Worm (Caenorhabditis elegans) whole organism, L1 larva: ENCODE measurements around the gene C09B9.4.
"Not testable (repeated sequence)": the region's sequence is repeated elsewhere in the genome, so short reads cannot be mapped to it uniquely, and the experiment has no call there.

ENCODE experiments used
- Y116A8C.19 ChIP-seq: sonication (generic microtip); optimal IDR thresholded peaks from 2 replicates; lab custom pipeline; 2016; ENCODE audit warnings: missing compliant biosample characterization, missing genetic modification characterization, borderline replicate concordance
- blmp-1 ChIP-seq: fragments of 150-350 bp; optimal IDR thresholded peaks from 2 replicates; lab custom pipeline; 2014; ENCODE audit warnings: missing biosample characterization, missing genetic modification characterization
- ceh-88 ChIP-seq: fragments of 200-800 bp; sonication (Bioruptor generic); IDR thresholded peaks from 2 replicates; pipeline ENCODE4 v1.3.6; 2022; ENCODE audit warnings: missing genetic modification characterization, missing compliant biosample characterization
- ceh-90 ChIP-seq: sonication (generic microtip); optimal IDR thresholded peaks from 2 replicates; lab custom pipeline; 2016; ENCODE audit warnings: missing genetic modification characterization, missing compliant biosample characterization
- ces-1 ChIP-seq: fragments of 150-350 bp; optimal IDR thresholded peaks from 2 replicates; lab custom pipeline; 2014; ENCODE audit warnings: missing biosample characterization, missing genetic modification reagents, missing genetic modification characterization
- dpl-1 ChIP-seq, 3 experiments: fragments of 150-350 bp in 2 of 3; sonication (generic microtip) in 1 of 3; optimal IDR thresholded peaks; 2 replicates each; lab custom pipeline; 2014 to 2017; ENCODE audit warnings: missing biosample characterization in 3 of 3, missing genetic modification characterization in 3 of 3, missing genetic modification reagents in 3 of 3
- dsc-1 ChIP-seq: sonication (generic microtip); optimal IDR thresholded peaks from 2 replicates; lab custom pipeline; 2016; ENCODE audit warnings: mild to moderate bottlenecking, missing genetic modification characterization, missing compliant biosample characterization
- efl-3 ChIP-seq: fragments of 200-800 bp; sonication (Bioruptor generic); optimal IDR thresholded peaks from 2 replicates; lab custom pipeline; 2018; ENCODE audit warnings: mild to moderate bottlenecking, missing genetic modification characterization, missing compliant biosample characterization
- egl-13 ChIP-seq: sonication (generic microtip); optimal IDR thresholded peaks from 2 replicates; lab custom pipeline; 2016; ENCODE audit warnings: missing genotype, missing genetic modification reagents, missing genetic modification characterization, missing compliant biosample characterization
- elt-2 ChIP-seq: sonication (generic microtip); optimal IDR thresholded peaks from 2 replicates; lab custom pipeline; 2016; ENCODE audit warnings: missing genetic modification characterization, mild to moderate bottlenecking, inconsistent platforms, missing compliant biosample characterization, missing genetic modification reagents
- fkh-10 ChIP-seq: sonication (generic microtip); optimal IDR thresholded peaks from 2 replicates; lab custom pipeline; 2017; ENCODE audit warnings: missing biosample characterization, missing genetic modification reagents, missing genetic modification characterization
- fkh-8 ChIP-seq: sonication (generic microtip); optimal IDR thresholded peaks from 2 replicates; lab custom pipeline; 2016; ENCODE audit warnings: mild to moderate bottlenecking, missing genetic modification characterization, missing compliant biosample characterization
- fos-1 ChIP-seq: fragments of 150-350 bp; optimal IDR thresholded peaks from 2 replicates; lab custom pipeline; 2014; ENCODE audit warnings: missing biosample characterization, missing genetic modification characterization
- grh-1 ChIP-seq: fragments of 200-800 bp; sonication (Bioruptor generic); IDR thresholded peaks from 2 replicates; pipeline ENCODE4 v1.3.6; 2022; ENCODE audit warnings: missing genetic modification reagents, missing genetic modification characterization, missing compliant biosample characterization
- irx-1 ChIP-seq: sonication (generic microtip); optimal IDR thresholded peaks from 2 replicates; lab custom pipeline; 2016; ENCODE audit warnings: missing genetic modification characterization, missing compliant biosample characterization
- isw-1 ChIP-seq: fragments of 200-800 bp; sonication (Bioruptor generic); IDR thresholded peaks from 2 replicates; pipeline ENCODE4 v1.3.6; 2022; ENCODE audit warnings: missing genetic modification characterization, missing compliant biosample characterization
- lin-13 ChIP-seq: fragments of 150-350 bp; optimal IDR thresholded peaks from 2 replicates; lab custom pipeline; 2014; ENCODE audit warnings: missing biosample characterization, missing genetic modification reagents, missing genetic modification characterization
- lin-15B ChIP-seq: fragments of 150-350 bp; sonication (generic microtip); optimal IDR thresholded peaks from 3 replicates; lab custom pipeline; 2014; ENCODE audit warnings: missing biosample characterization, missing genetic modification characterization
- mab-9 ChIP-seq: fragments of 200-800 bp; sonication (Bioruptor generic); IDR thresholded peaks from 2 replicates; pipeline ENCODE4 v1.3.6; 2022; ENCODE audit warnings: missing genetic modification reagents, missing genetic modification characterization, missing compliant biosample characterization
- mef-2 ChIP-seq: fragments of 150-350 bp; optimal IDR thresholded peaks from 2 replicates; lab custom pipeline; 2014; ENCODE audit warnings: missing biosample characterization, missing genetic modification characterization
- nhr-11 ChIP-seq: fragments of 150-350 bp; optimal IDR thresholded peaks from 2 replicates; lab custom pipeline; 2014; ENCODE audit warnings: missing biosample characterization, missing genetic modification characterization
- nhr-19 ChIP-seq: fragments of 200-800 bp; sonication (Bioruptor generic); conservative IDR thresholded peaks from 2 replicates; pipeline ENCODE4 v1.3.6; 2022; ENCODE audit warnings: missing genetic modification characterization, missing compliant biosample characterization
- nhr-237 ChIP-seq: fragments of 150-350 bp; optimal IDR thresholded peaks from 2 replicates; lab custom pipeline; 2014; ENCODE audit warnings: missing biosample characterization, missing genetic modification characterization
- nhr-28 ChIP-seq: fragments of 150-350 bp; optimal IDR thresholded peaks from 2 replicates; lab custom pipeline; 2014; ENCODE audit warnings: missing biosample characterization, missing genetic modification characterization
- nhr-71 ChIP-seq: sonication (generic microtip); optimal IDR thresholded peaks from 2 replicates; lab custom pipeline; 2016; ENCODE audit warnings: mild to moderate bottlenecking, missing genetic modification characterization, moderate library complexity, missing compliant biosample characterization
- nhr-77 ChIP-seq: fragments of 150-350 bp; optimal IDR thresholded peaks from 2 replicates; lab custom pipeline; 2014; ENCODE audit warnings: missing biosample characterization, missing genetic modification characterization
- nhr-84 ChIP-seq: sonication (generic microtip); optimal IDR thresholded peaks from 2 replicates; lab custom pipeline; 2017; ENCODE audit warnings: missing biosample characterization, missing genetic modification characterization
- nhr-90 ChIP-seq: sonication (generic microtip); optimal IDR thresholded peaks from 2 replicates; lab custom pipeline; 2016; ENCODE audit warnings: mild to moderate bottlenecking, missing genetic modification characterization, missing compliant biosample characterization; ENCODE audit not compliant: poor library complexity
- pag-3 ChIP-seq: sonication (generic microtip); optimal IDR thresholded peaks from 2 replicates; lab custom pipeline; 2017; ENCODE audit warnings: missing genetic modification characterization, mild to moderate bottlenecking, missing compliant biosample characterization, antibody characterized with exemption, borderline replicate concordance; ENCODE audit not compliant: insufficient read depth
- pax-3 ChIP-seq: fragments of 200-800 bp; sonication (Bioruptor generic); optimal IDR thresholded peaks from 2 replicates; lab custom pipeline; 2018; ENCODE audit warnings: mild to moderate bottlenecking, missing genetic modification characterization, moderate library complexity, missing compliant biosample characterization
- snu-23 ChIP-seq: sonication (generic microtip); optimal IDR thresholded peaks from 2 replicates; lab custom pipeline; 2016; ENCODE audit warnings: missing genetic modification characterization, missing compliant biosample characterization
- sox-4 ChIP-seq: sonication (generic microtip); optimal IDR thresholded peaks from 2 replicates; lab custom pipeline; 2016; ENCODE audit warnings: missing genetic modification characterization, missing compliant biosample characterization
- tlp-1 ChIP-seq: fragments of 150-350 bp; optimal IDR thresholded peaks from 2 replicates; lab custom pipeline; 2014; ENCODE audit warnings: missing biosample characterization, missing genetic modification characterization
- unc-130 ChIP-seq: fragments of 150-350 bp; optimal IDR thresholded peaks from 2 replicates; lab custom pipeline; 2017; ENCODE audit warnings: missing biosample characterization, missing genetic modification characterization, inconsistent platforms
- unc-62 ChIP-seq: fragments of 150-350 bp; optimal IDR thresholded peaks from 2 replicates; lab custom pipeline; 2014; ENCODE audit warnings: missing biosample characterization, missing genetic modification reagents, missing genetic modification characterization

The C09B9.4 gene

DNA sequence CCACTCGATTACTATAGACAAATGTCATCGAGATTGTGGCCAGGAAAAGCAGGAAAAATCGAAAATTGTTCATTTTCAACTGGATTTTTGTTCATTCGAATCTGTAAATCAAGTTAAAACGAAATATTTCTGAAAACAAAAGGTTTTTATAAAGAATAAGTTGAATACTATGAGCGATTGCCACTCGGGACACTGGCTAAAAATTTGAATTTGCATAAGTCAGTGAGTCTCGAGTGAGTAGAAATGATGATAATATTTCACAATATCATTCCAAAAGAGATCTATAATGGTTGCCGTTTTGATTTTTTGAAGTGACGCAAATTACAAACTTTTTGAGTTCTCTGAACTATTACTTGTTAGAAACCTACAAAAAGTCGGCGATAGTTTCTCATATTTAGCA lies 12.6 kb downstream of the C09B9.4 start, which contains the start of gene T28H11.8:
TSS of gene T28H11.8 (minus strand) at position 101 of the 400 bp plus-strand sequence.
- TF ChIP-seq irx-1 (tag; lab: Kevin White, UChicago) (no peak), egl-13 (tag; lab: Kevin White, UChicago) (no peak), nhr-84 (tag; lab: Kevin White, UChicago) (no peak), Y116A8C.19 (tag; lab: Kevin White, UChicago) (no peak), nhr-71 (tag; lab: Kevin White, UChicago) (no peak), pag-3 (tag; lab: Kevin White, UChicago) (no peak), snu-23 (GFP tag; lab: Kevin White, UChicago) (no peak), mef-2 (tag; lab: Kevin White, UChicago) (no peak), ceh-88 (GFP tag; lab: Robert Waterston, UW) (no peak), tlp-1 (tag; lab: Kevin White, UChicago) (no peak), nhr-11 (tag; lab: Kevin White, UChicago) (no peak), ceh-90 (no peak)

DNA sequence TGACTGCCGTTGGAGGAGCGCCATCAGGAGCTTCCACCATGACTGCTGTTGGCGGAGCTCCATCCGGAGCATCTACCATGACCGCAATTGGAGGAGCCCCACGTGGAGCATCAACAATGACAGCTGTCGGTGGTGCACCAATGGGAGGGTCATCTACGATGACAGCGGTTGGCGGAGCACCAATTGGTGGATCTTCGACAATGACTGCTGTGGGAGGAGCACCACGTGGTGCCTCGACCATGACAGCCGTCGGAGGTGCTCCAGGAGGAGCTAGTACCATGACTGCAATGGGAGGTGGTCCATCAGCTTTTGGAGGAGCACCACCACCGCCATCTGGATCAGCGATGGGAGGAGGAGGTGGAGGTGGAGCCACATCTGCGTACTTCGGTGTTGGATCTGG lies 16.1 kb downstream of the C09B9.4 start, which contains the start of gene T28H11.7:
TSS of gene T28H11.7 (minus strand) at position 101 of the 400 bp plus-strand sequence.
- not testable (repeated sequence) for TF ChIP-seq isw-1; unc-62 (GFP tag; lab: Kevin White, UChicago); grh-1 (GFP tag; lab: Robert Waterston, UW)

DNA sequence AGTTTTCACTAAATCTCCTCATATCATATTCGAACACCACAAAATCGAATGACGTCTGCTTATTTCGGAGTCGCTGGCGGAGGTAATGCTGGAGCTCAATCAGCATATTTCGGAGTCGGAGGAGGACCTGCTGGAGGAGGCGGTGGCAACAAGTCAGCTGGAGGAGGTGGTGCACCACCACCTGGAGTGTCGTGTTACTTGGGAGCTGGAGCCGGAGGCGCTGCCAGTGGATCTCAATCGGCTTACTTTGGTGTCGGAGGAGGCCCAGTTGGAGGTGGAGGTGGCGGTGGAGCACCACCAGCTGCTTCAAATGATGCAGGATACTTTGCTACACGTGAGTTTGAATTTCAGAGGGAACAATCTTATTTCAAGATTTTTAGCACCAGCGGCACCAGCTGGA lies 16.7 kb downstream of the C09B9.4 start, which contains the start of gene ssq-4:
TSS of gene ssq-4 (plus strand) at position 19 of the 400 bp plus-strand sequence.
- not testable (repeated sequence) for TF ChIP-seq nhr-237; ces-1 (GFP tag; lab: Kevin White, UChicago); nhr-77

DNA sequence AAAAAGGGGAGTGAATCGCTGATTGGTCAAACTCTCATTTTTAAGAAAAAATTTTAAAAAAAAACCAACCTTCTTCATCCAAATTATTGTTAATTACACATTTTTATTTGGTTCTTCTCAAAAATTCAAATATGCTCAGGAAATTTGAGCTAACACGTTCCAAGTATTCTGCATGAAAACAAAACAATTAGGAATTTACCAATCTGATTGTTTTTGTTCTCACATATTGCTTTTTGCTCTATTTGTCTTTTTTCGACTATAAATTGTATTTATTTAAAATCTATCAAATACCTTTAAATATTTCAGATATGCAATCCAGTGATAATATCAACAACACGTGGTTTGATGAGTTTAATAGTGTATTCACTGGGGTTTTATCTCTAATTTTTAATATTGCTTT lies 20.9 kb downstream of the C09B9.4 start, which contains the start of gene srm-1:
TSS of gene srm-1 (plus strand) at position 301 of the 400 bp plus-strand sequence.
- no peak for TF ChIP-seq irx-1 (tag; lab: Kevin White, UChicago)
- TF ChIP-seq unc-130 (tag; lab: Kevin White, UChicago), result no peak
- TF ChIP-seq snu-23 (GFP tag; lab: Kevin White, UChicago), result no peak
- no peak for TF ChIP-seq nhr-19 (GFP tag; lab: Robert Waterston, UW)
- no peak for TF ChIP-seq dpl-1 (GFP tag; optimal IDR thresholded peaks at IDR 0.05; lab: Kevin White, UChicago)
- TF ChIP-seq lin-13 (GFP tag; lab: Kevin White, UChicago), result no peak
- no peak for TF ChIP-seq lin-15B (tag; lab: Kevin White, UChicago)
- no peak for TF ChIP-seq nhr-237
- TF ChIP-seq fkh-8 (tag; lab: Kevin White, UChicago), result no peak
- TF ChIP-seq, all 84 proteins: peak for 0

DNA sequence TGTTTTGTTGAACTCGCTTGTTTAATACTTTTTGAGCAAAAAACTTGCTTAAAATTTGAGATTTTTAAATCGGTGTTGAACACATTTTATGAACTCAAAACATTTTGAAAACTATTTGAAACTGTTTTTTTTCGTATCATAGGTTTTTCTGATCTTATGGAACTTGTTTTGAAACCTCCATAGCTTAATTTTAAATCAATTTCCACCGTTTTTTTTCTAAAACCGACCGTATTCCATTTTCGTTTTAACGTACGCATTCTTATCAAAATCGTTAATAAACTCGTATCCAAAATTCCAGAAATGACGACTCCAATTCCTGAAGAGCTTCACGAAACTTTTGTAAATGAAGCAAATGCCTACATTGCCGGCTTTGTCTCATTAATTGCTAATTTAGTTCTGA lies 24.8 kb downstream of the C09B9.4 start, which contains the start of gene srm-2:
TSS of gene srm-2 (plus strand) at position 301 of the 400 bp plus-strand sequence.
- no peak for TF ChIP-seq nhr-84 (tag; lab: Kevin White, UChicago)
- no peak for TF ChIP-seq nhr-90 (tag; lab: Kevin White, UChicago)
- TF ChIP-seq mab-9, result no peak
- no peak for TF ChIP-seq blmp-1 (tag; lab: Kevin White, UChicago)
- TF ChIP-seq fos-1 (tag; lab: Kevin White, UChicago), result no peak
- TF ChIP-seq unc-130 (tag; lab: Kevin White, UChicago), result no peak
- TF ChIP-seq pax-3, result no peak
- no peak for TF ChIP-seq nhr-28 (tag; lab: Kevin White, UChicago)
- TF ChIP-seq, all 84 proteins: peak for 0

DNA sequence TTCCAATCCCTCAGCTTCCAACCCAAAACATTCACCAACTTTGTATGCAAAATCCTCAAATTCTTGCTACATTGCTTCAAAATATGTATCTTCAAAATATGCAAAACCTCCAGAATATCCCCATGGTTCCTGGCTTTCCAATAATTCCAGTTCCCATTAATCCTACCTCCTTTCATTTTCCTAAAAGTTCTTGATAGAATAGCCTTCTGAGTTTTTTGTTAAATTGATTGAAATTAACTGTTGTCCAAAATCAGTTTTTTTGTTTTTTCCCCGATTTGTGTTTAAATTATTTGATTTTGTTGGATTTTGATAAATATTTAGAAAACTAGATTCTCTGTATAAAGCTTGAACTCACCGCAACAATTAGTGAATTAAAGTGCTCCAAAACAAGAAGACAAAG lies 28.0 kb downstream of the C09B9.4 start:
- TF ChIP-seq elt-2 (tag; lab: Kevin White, UChicago), result no peak
- TF ChIP-seq sox-4 (tag; lab: Kevin White, UChicago), result no peak
- no peak for TF ChIP-seq efl-3 (GFP tag; lab: Kevin White, UChicago)
- no peak for TF ChIP-seq fkh-10 (GFP tag; lab: Kevin White, UChicago)
- TF ChIP-seq nhr-237, result no peak
- TF ChIP-seq dsc-1 (tag; lab: Kevin White, UChicago), result no peak
